Worm (Caenorhabditis elegans) whole organism, L3 larva: ENCODE data around the gene T04C12.9.

Source experiments
- R02D3.7 ChIP-seq: fragments of 150-350 bp; optimal IDR thresholded peaks from 2 replicates; lab custom pipeline; 2014; ENCODE audit warnings: missing biosample characterization, missing genetic modification characterization
- ZK546.5 ChIP-seq: sonication (generic microtip); optimal IDR thresholded peaks from 2 replicates; lab custom pipeline; 2017; ENCODE audit warnings: missing biosample characterization, missing genetic modification characterization
- ama-1 ChIP-seq: fragments of 150-350 bp; optimal IDR thresholded peaks from 2 replicates; lab custom pipeline; 2018
- ceh-28 ChIP-seq: fragments of 150-350 bp; optimal IDR thresholded peaks from 2 replicates; lab custom pipeline; 2014; ENCODE audit warnings: missing biosample characterization, missing genetic modification reagents, missing genetic modification characterization
- egl-27 ChIP-seq: sonication (generic microtip); optimal IDR thresholded peaks from 4 replicates; lab custom pipeline; 2017; ENCODE audit warnings: missing biosample characterization, missing genetic modification reagents, missing genetic modification characterization
- egl-5 ChIP-seq: fragments of 150-350 bp; optimal IDR thresholded peaks from 2 replicates; lab custom pipeline; 2017; ENCODE audit warnings: missing biosample characterization, missing genetic modification reagents, missing genetic modification characterization, inconsistent platforms
- elt-1 ChIP-seq: fragments of 150-350 bp; optimal IDR thresholded peaks from 2 replicates; lab custom pipeline; 2014; ENCODE audit warnings: missing biosample characterization, missing genetic modification characterization
- elt-2 ChIP-seq: sonication (generic microtip); optimal IDR thresholded peaks from 2 replicates; lab custom pipeline; 2016; ENCODE audit warnings: missing genetic modification reagents, mild to moderate bottlenecking, missing genetic modification characterization, missing compliant biosample characterization
- eor-1 ChIP-seq, 2 experiments: fragments of 150-350 bp; optimal IDR thresholded peaks; 2 replicates each; lab custom pipeline; 2014 to 2018; ENCODE audit warnings: missing biosample characterization in 2 of 2, missing genetic modification characterization in 2 of 2
- fkh-10 ChIP-seq: sonication (generic microtip); optimal IDR thresholded peaks from 2 replicates; lab custom pipeline; 2017; ENCODE audit warnings: missing biosample characterization, missing genetic modification reagents, missing genetic modification characterization
- fkh-2 ChIP-seq: fragments of 150-350 bp; optimal IDR thresholded peaks from 2 replicates; lab custom pipeline; 2014; ENCODE audit warnings: missing biosample characterization, missing genetic modification reagents, missing genetic modification characterization
- fos-1 ChIP-seq: fragments of 150-350 bp; optimal IDR thresholded peaks from 2 replicates; lab custom pipeline; 2014; ENCODE audit warnings: missing biosample characterization, missing genetic modification characterization
- hmg-11 ChIP-seq: sonication (generic microtip); optimal IDR thresholded peaks from 2 replicates; lab custom pipeline; 2016; ENCODE audit warnings: missing genetic modification characterization, missing compliant biosample characterization
- jun-1 ChIP-seq: fragments of 150-350 bp; optimal IDR thresholded peaks from 2 replicates; lab custom pipeline; 2014; ENCODE audit warnings: missing biosample characterization, missing genetic modification reagents, missing genetic modification characterization
- lin-39 ChIP-seq: fragments of 150-350 bp; optimal IDR thresholded peaks from 2 replicates; lab custom pipeline; 2018; ENCODE audit warnings: missing biosample characterization, missing genetic modification reagents, missing genetic modification characterization
- lsy-12 ChIP-seq: sonication (generic microtip); optimal IDR thresholded peaks from 2 replicates; lab custom pipeline; 2016; ENCODE audit warnings: mild to moderate bottlenecking, missing genetic modification characterization, missing compliant biosample characterization
- mdl-1 ChIP-seq: fragments of 150-350 bp; optimal IDR thresholded peaks from 2 replicates; lab custom pipeline; 2014; ENCODE audit warnings: missing biosample characterization, missing genetic modification characterization
- mml-1 ChIP-seq: fragments of 150-350 bp; sonication (generic microtip); optimal IDR thresholded peaks from 3 replicates; lab custom pipeline; 2014; ENCODE audit warnings: missing biosample characterization, missing genetic modification characterization
- nfya-1 ChIP-seq: sonication (generic microtip); optimal IDR thresholded peaks from 2 replicates; lab custom pipeline; 2017; ENCODE audit warnings: missing genetic modification characterization, mild to moderate bottlenecking, missing compliant biosample characterization, antibody characterized with exemption, moderate library complexity; ENCODE audit not compliant: insufficient read depth
- nhr-12 ChIP-seq: fragments of 150-350 bp; optimal IDR thresholded peaks from 2 replicates; lab custom pipeline; 2014; ENCODE audit warnings: missing biosample characterization, missing genetic modification characterization
- nhr-23 ChIP-seq: fragments of 150-350 bp; optimal IDR thresholded peaks from 2 replicates; lab custom pipeline; 2014; ENCODE audit warnings: missing biosample characterization, missing genetic modification reagents, missing genetic modification characterization
- nhr-28 ChIP-seq: fragments of 150-350 bp; optimal IDR thresholded peaks from 2 replicates; lab custom pipeline; 2014; ENCODE audit warnings: missing biosample characterization, missing genetic modification characterization
- nhr-76 ChIP-seq: fragments of 150-350 bp; sonication (generic microtip); optimal IDR thresholded peaks from 5 replicates; lab custom pipeline; 2014; ENCODE audit warnings: missing biosample characterization, missing genetic modification characterization
- nhr-77 ChIP-seq: fragments of 150-350 bp; optimal IDR thresholded peaks from 2 replicates; lab custom pipeline; 2014; ENCODE audit warnings: missing biosample characterization, missing genetic modification characterization
- pha-4 ChIP-seq: fragments of 150-350 bp; optimal IDR thresholded peaks from 2 replicates; lab custom pipeline; 2014; ENCODE audit warnings: missing biosample characterization, missing genetic modification reagents, missing genetic modification characterization
- sea-2 ChIP-seq: fragments of 150-350 bp; sonication (generic microtip); optimal IDR thresholded peaks from 4 replicates; lab custom pipeline; 2014; ENCODE audit warnings: missing biosample characterization, missing genetic modification reagents, missing genetic modification characterization
- skn-1 ChIP-seq: fragments of 150-350 bp; optimal IDR thresholded peaks from 2 replicates; lab custom pipeline; 2014; ENCODE audit warnings: missing biosample characterization, missing genetic modification characterization
- snpc-4 ChIP-seq: fragments of 150-350 bp; optimal IDR thresholded peaks from 2 replicates; lab custom pipeline; 2014; ENCODE audit warnings: missing biosample characterization, missing genetic modification characterization
- unc-39 ChIP-seq: sonication (generic microtip); optimal IDR thresholded peaks from 4 replicates; lab custom pipeline; 2017; ENCODE audit warnings: missing biosample characterization, missing genetic modification characterization
- unc-62 ChIP-seq: fragments of 150-350 bp; sonication (generic microtip); optimal IDR thresholded peaks from 4 replicates; lab custom pipeline; 2014; ENCODE audit warnings: missing biosample characterization, missing genetic modification reagents, missing genetic modification characterization
- ztf-11 ChIP-seq: fragments of 150-350 bp; optimal IDR thresholded peaks from 2 replicates; lab custom pipeline; 2014; ENCODE audit warnings: missing biosample characterization, missing genetic modification characterization

The T04C12.9 gene

DNA sequence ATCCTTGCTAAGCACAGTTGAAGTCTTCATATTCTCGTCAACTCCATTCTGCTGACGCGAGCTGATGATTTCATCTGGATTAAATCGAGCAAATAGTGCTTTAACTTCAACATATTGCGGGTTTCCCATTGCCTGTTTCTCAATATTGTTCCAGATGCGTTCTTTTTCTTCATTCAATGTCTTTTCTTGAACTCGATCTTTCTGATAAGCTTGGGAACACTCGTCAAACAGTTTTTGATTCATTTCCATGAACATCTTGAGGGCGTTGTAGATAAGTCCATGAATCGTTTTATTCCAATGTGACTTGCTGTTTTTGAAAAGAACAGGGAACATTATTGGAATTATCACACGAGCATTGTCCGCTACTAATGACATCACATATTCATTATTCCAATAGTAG lies 35.3 kb downstream of the T04C12.9 start:
- no peak for TF ChIP-seq nhr-77 (tag; lab: Kevin White, UChicago)
- no peak for TF ChIP-seq ceh-28 (tag; lab: Kevin White, UChicago)
- no peak for TF ChIP-seq mml-1
- TF ChIP-seq lin-39: no peak
- TF ChIP-seq nfya-1 (tag; lab: Kevin White, UChicago): no peak
- TF ChIP-seq egl-27: no peak
- TF ChIP-seq ZK546.5: no peak
- TF ChIP-seq jun-1 (tag; lab: Kevin White, UChicago): no peak
- TF ChIP-seq fkh-10 (GFP tag; lab: Kevin White, UChicago): no peak
- no peak for TF ChIP-seq mdl-1 (tag; lab: Kevin White, UChicago)
- TF ChIP-seq pha-4 (tag; lab: Kevin White, UChicago): no peak
- no peak for TF ChIP-seq hmg-11 (tag; lab: Kevin White, UChicago)
- TF ChIP-seq skn-1 (tag; lab: Kevin White, UChicago): no peak
- no peak for TF ChIP-seq unc-62

DNA sequence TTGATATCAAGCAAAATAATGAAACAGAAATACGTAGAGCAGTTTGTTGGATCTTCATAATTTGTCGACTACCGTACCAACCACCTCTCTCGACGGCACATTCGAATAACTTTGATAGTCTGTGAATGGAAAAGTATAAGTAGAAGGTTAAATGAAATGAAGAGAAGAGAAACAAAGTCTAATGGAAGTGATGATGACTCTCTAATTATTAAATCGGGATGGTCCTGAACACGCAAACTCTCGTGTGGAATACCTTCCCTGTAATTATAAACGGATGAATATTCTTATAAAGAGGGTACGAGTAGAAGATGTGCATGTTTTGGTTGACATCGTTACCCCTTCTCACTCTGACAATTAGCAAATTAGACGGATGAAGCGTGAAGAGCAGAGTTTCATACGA lies 40.2 kb downstream of the T04C12.9 start, which contains the start of the genes C13G3.12 and hot-6:
TSS of gene C13G3.12 (minus strand) at position 101 of the 400 bp plus-strand sequence.
TSS of gene hot-6 (minus strand) at position 121 of the 400 bp plus-strand sequence.
- TF ChIP-seq skn-1 (tag; lab: Kevin White, UChicago) (no peak), eor-1 (tag; optimal IDR thresholded peaks at IDR 0.05; lab: Kevin White, UChicago) (no peak), fos-1 (tag; lab: Kevin White, UChicago) (no peak), nhr-77 (tag; lab: Kevin White, UChicago) (no peak), ztf-11 (tag; lab: Kevin White, UChicago) (no peak), nhr-28 (tag; lab: Kevin White, UChicago) (no peak), elt-2 (tag; lab: Kevin White, UChicago) (no peak), nhr-76 (no peak), mml-1 (no peak), ceh-28 (tag; lab: Kevin White, UChicago) (no peak), R02D3.7 (tag; lab: Kevin White, UChicago) (no peak), lin-39 (no peak), jun-1 (tag; lab: Kevin White, UChicago) (no peak), nfya-1 (tag; lab: Kevin White, UChicago) (no peak), elt-1 (no peak), lsy-12 (tag; lab: Kevin White, UChicago) (no peak), fkh-10 (GFP tag; lab: Kevin White, UChicago) (no peak), sea-2 (GFP tag; lab: Kevin White, UChicago) (no peak), nhr-23 (no peak)
- TF ChIP-seq, all 47 proteins: peak for 0

DNA sequence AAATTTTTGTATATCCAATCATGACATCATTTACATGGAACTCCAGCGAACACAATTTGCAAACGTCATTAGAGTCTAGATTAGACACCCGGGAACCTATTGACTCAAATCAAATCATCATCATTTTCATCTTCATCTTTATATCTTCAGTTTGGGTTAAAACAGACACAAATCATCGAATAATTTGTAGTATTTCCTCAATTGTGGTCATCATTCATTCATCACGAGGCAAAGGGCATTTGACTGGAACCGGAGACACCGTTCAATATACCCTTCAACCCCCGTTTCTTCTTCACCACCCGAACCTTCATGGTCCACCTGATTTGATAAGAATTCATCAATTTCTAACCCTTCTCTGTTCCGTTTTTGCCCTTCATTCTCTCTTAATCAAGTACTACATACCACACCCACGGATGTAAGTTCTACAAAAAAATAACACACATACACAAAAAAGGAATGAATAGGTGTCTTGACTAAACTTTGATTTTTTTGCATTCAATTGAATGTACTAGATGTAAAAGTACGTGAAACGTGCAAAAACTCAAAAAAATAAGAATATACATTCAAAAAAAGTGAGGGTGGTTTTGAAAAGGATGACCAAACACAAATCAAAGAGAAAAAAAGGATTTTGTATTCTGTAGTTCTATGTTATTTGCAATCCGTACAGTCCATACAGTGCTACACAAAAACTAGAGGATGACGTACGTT lies 46.0 kb downstream of the T04C12.9 start:
- no peak for TF ChIP-seq elt-2 (tag; lab: Kevin White, UChicago)
- TF ChIP-seq egl-27: no peak
- TF ChIP-seq sea-2 (GFP tag; lab: Kevin White, UChicago): no peak
- no peak for TF ChIP-seq ama-1
- no peak for TF ChIP-seq unc-62
- TF ChIP-seq fkh-10 (GFP tag; lab: Kevin White, UChicago): no peak
- TF ChIP-seq hmg-11 (tag; lab: Kevin White, UChicago): no peak
- no peak for TF ChIP-seq snpc-4
- no peak for TF ChIP-seq jun-1 (tag; lab: Kevin White, UChicago)
- no peak for TF ChIP-seq mml-1
- TF ChIP-seq fos-1 (tag; lab: Kevin White, UChicago): no peak
- TF ChIP-seq fkh-2: no peak

DNA sequence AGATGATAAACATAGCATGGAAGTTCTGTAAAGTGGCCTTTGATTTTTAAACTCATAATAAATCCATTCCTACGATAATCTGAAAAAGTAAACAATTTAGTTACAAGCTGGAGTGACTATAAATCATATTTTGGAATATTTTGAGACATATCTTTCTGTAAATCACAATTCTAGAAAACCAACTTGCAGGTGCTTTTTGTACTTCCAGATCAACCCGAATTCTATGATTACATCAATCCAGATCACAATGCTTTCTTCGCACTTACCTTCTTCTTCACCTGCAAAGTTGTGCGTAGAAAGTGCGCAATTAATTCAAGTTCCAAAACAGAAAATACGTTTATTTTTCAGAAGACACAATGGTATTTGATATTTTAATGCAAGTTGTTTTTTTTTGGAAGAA lies 48.3 kb downstream of the T04C12.9 start:
- no peak for TF ChIP-seq nhr-12 (tag; lab: Kevin White, UChicago)
- TF ChIP-seq unc-39 (tag; lab: Kevin White, UChicago): no peak
- no peak for TF ChIP-seq fkh-2

DNA sequence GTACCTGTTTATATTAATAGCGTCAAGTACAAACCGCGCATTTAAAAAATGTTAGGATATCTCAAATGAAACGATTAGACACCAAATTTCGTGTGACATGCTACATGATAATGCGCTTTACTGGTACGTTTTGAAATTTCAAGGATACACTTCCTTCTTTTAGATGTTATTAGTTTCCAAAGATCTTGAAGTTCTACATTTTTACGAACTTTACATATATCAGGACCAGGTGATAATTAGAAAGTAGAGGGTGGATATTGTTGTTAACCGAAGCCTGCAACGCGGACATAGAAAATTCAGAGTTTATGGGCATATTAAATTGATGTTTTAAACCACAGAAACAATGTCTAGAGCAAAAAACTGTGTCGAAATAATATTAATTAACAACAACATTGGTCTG lies 49.8 kb downstream of the T04C12.9 start:
- TF ChIP-seq hmg-11 (tag; lab: Kevin White, UChicago): no peak
- TF ChIP-seq jun-1 (tag; lab: Kevin White, UChicago): no peak
- no peak for TF ChIP-seq mml-1
- TF ChIP-seq lin-39: no peak
- TF ChIP-seq egl-5 (tag; lab: Kevin White, UChicago): no peak
- no peak for TF ChIP-seq elt-2 (tag; lab: Kevin White, UChicago)
- TF ChIP-seq snpc-4: no peak
- no peak for TF ChIP-seq pha-4 (tag; lab: Kevin White, UChicago)
